Worm (Caenorhabditis elegans): ENCODE results near the gene clec-122.

ce11 chrII:3156749-3157148, 50.9 kb downstream of the clec-122 start, which contains the start of gene sri-33:
- TF ChIP-seq jun-1 (tag; optimal IDR thresholded peaks at IDR 0.05), result no peak
- TF ChIP-seq ces-1 (GFP tag; optimal IDR thresholded peaks at IDR 0.05), result no peak
- no peak for TF ChIP-seq lin-39 (tag; optimal IDR thresholded peaks at IDR 0.05)
- no peak for TF ChIP-seq php-3 (GFP tag; IDR thresholded peaks at IDR 0.05)
- no peak for TF ChIP-seq ZK546.5 (tag; optimal IDR thresholded peaks at IDR 0.05)
- no peak for TF ChIP-seq nhr-6 (tag; optimal IDR thresholded peaks at IDR 0.05)
- TF ChIP-seq hlh-30 (tag; optimal IDR thresholded peaks at IDR 0.05; ENCODE audit: insufficient read depth), result no peak
- no peak for TF ChIP-seq egl-27 (tag; optimal IDR thresholded peaks at IDR 0.05)

Measured in whole organism, L4 larva.